Fruit fly (Drosophila melanogaster) whole organism: ENCODE results near the gene Arpc3B.

Source experiments
- CG8478 ChIP-seq: fragments of >200 bp; optimal IDR thresholded peaks from 2 replicates; lab custom pipeline; 2018; ENCODE audit warnings: inconsistent platforms
- Dll ChIP-seq: fragments of >200 bp; optimal IDR thresholded peaks from 2 replicates; lab custom pipeline; 2017
- pan ChIP-seq: fragments of >200 bp; optimal IDR thresholded peaks from 2 replicates; lab custom pipeline; 2017
- psq ChIP-seq: fragments of >200 bp; optimal IDR thresholded peaks from 2 replicates; lab custom pipeline; 2017

DNA sequence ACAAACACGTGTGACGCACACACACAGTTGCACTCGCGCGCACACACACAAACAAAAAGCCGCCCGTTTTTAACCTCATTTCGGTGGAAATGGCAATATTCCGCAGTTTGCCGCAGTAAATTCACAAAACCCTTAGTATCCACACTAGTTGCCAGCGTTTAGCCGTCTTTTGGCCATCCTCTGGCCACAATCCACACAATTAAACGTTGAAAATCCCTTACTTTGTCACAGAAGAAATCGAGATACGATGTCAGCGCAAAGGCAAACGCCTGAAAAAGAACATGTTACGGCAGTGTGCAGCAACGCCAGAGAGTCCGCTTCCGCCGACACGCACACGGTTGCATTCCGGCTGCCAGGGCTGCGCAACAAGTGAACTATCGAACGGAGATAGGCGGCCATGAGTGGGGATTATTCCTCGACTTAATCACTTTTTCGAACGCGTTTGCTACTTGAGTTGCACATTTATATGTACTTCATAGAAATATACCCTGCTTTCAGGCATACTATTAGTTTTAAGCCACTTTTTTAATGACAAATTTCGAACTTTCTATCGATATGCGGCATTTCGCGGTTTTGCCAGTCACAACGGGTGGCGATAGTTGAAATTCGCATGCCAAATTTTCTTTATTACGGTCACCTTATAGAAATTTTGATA, 42.5 kb upstream of the Arpc3B start, which contains the start of gene RpS5a:
- no peak for TF ChIP-seq psq (lab: Kevin White, UChicago)
- TF ChIP-seq Dll (lab: Kevin White, UChicago) = no peak
- TF ChIP-seq CG8478 (lab: Kevin White, UChicago) = no peak
- TF ChIP-seq pan (lab: Kevin White, UChicago) = no peak
